In genomic region chr3L:8669847-8670622, dm6 we compare ENCODE assay signal across 2 fruit fly cellular contexts.
TF ChIP-seq lines count a peak whose summit lies in the region.

No protein-coding gene starts in this region.

- peak; percentile 62 to 67 for TF ChIP-seq CTCF in S2 (optimal IDR thresholded peaks at IDR 0.05; lab: Kevin White, UChicago)
- TF ChIP-seq CTCF in whole organism, embryonic (GFP tag; optimal IDR thresholded peaks at IDR 0.05; lab: Kevin White, UChicago): peak; percentile 16

TF ChIP-seq in whole organism, embryonic, 481 proteins besides CTCF, POLR2A, EP300 and RAD21:
- TF ChIP-seq crp (GFP tag; optimal IDR thresholded peaks at IDR 0.05; lab: Kevin White, UChicago) (no peak), CG4707 (GFP tag; optimal IDR thresholded peaks at IDR 0.05; lab: Kevin White, UChicago) (no peak), bsh (GFP tag; optimal IDR thresholded peaks at IDR 0.05; lab: Kevin White, UChicago) (no peak), Atf-2 (GFP tag; optimal IDR thresholded peaks at IDR 0.05; lab: Kevin White, UChicago) (no peak), CG34376 (GFP tag; optimal IDR thresholded peaks at IDR 0.05; lab: Kevin White, UChicago) (no peak), CG4617 (GFP tag; optimal IDR thresholded peaks at IDR 0.05; lab: Kevin White, UChicago; ENCODE audit: borderline replicate concordance) (no peak), pnt (GFP tag; optimal IDR thresholded peaks at IDR 0.05; lab: Kevin White, UChicago) (no peak), salm (tag; optimal IDR thresholded peaks at IDR 0.05; lab: Kevin White, UChicago) (no peak), row (GFP tag; IDR thresholded peaks at IDR 0.05; lab: Robert Waterston, UW) (no peak), CG1602 (GFP tag; optimal IDR thresholded peaks at IDR 0.05; lab: Kevin White, UChicago) (no peak), wek (GFP tag; optimal IDR thresholded peaks at IDR 0.05; lab: Kevin White, UChicago) (no peak), sna (GFP tag; IDR thresholded peaks at IDR 0.05; lab: Robert Waterston, UW; ENCODE audit: partially characterized antibody) (no peak), zfh1 (GFP tag; IDR thresholded peaks at IDR 0.05; lab: Robert Waterston, UW) (no peak), Ptx1 (GFP tag; IDR thresholded peaks at IDR 0.05; lab: Robert Waterston, UW) (no peak), CG31441 (GFP tag; IDR thresholded peaks at IDR 0.05; lab: Robert Waterston, UW) (no peak), sc (optimal IDR thresholded peaks at IDR 0.05; lab: Kevin White, UChicago) (no peak), sc (GFP tag; optimal IDR thresholded peaks at IDR 0.05; lab: Kevin White, UChicago) (no peak), CG11247 (GFP tag; IDR thresholded peaks at IDR 0.05; lab: Robert Waterston, UW) (no peak), tll (GFP tag; optimal IDR thresholded peaks at IDR 0.05; lab: Kevin White, UChicago) (peak in 1 of 2 experiments; percentile 97), cad (GFP tag; optimal IDR thresholded peaks at IDR 0.05; lab: Kevin White, UChicago) (peak; percentile 88), sr (GFP tag; IDR thresholded peaks at IDR 0.05; lab: Robert Waterston, UW) (no peak), maf-S (GFP tag; optimal IDR thresholded peaks at IDR 0.05; lab: Kevin White, UChicago) (no peak), disco-r (GFP tag; optimal IDR thresholded peaks at IDR 0.05; lab: Kevin White, UChicago) (no peak), CG6689 (GFP tag; IDR thresholded peaks at IDR 0.05; lab: Robert Waterston, UW) (no peak), HLH4C (GFP tag; IDR thresholded peaks at IDR 0.05; lab: Robert Waterston, UW; ENCODE audit: partially characterized antibody) (no peak), p53 (GFP tag; optimal IDR thresholded peaks at IDR 0.05; lab: Kevin White, UChicago) (no peak), fd3F (GFP tag; optimal IDR thresholded peaks at IDR 0.05; lab: Kevin White, UChicago) (no peak), CG7271 (tag; optimal IDR thresholded peaks at IDR 0.05; lab: Kevin White, UChicago) (peak; percentile 69), CG9876 (GFP tag; optimal IDR thresholded peaks at IDR 0.05; lab: Kevin White, UChicago) (no peak), al (GFP tag; IDR thresholded peaks at IDR 0.05; lab: Robert Waterston, UW) (no peak), phol (tag; optimal IDR thresholded peaks at IDR 0.05; lab: Kevin White, UChicago) (no peak), CG2712 (tag; optimal IDR thresholded peaks at IDR 0.05; lab: Kevin White, UChicago) (no peak), CG11398 (GFP tag; optimal IDR thresholded peaks at IDR 0.05; lab: Kevin White, UChicago) (no peak), gro (GFP tag; optimal IDR thresholded peaks at IDR 0.05; lab: Kevin White, UChicago) (no peak), CG15479 (GFP tag; optimal IDR thresholded peaks at IDR 0.05; lab: Kevin White, UChicago) (peak; percentile 51), CG6765 (GFP tag; optimal IDR thresholded peaks at IDR 0.05; lab: Kevin White, UChicago) (no peak), dati (GFP tag; IDR thresholded peaks at IDR 0.05; lab: Robert Waterston, UW) (no peak), Spps (tag; optimal IDR thresholded peaks at IDR 0.05; lab: Kevin White, UChicago) (no peak), zen (tag; optimal IDR thresholded peaks at IDR 0.05; lab: Kevin White, UChicago) (peak; percentile 73)
